Worm (Caenorhabditis elegans) whole organism, mixed stage, embryonic: ENCODE data around the gene C24H11.5.

Source experiments
- blmp-1 ChIP-seq: fragments of 150-350 bp; optimal IDR thresholded peaks from 2 replicates; lab custom pipeline; 2014; ENCODE audit warnings: missing biosample characterization, missing genetic modification characterization
- ceh-83 ChIP-seq: fragments of 200-800 bp; sonication (Bioruptor generic); optimal IDR thresholded peaks from 2 replicates; lab custom pipeline; 2018; ENCODE audit warnings: mild to moderate bottlenecking, missing genetic modification characterization, missing compliant biosample characterization
- elt-3 ChIP-seq: fragments of 150-350 bp; optimal IDR thresholded peaks from 2 replicates; lab custom pipeline; 2014; ENCODE audit warnings: missing biosample characterization, missing genetic modification characterization
- flh-1 ChIP-seq: fragments of 200-800 bp; sonication (Bioruptor generic); optimal IDR thresholded peaks from 2 replicates; lab custom pipeline; 2018; ENCODE audit warnings: mild to moderate bottlenecking, missing genetic modification characterization, moderate library complexity, missing compliant biosample characterization
- ham-2 ChIP-seq: fragments of 200-800 bp; sonication (Bioruptor generic); optimal IDR thresholded peaks from 2 replicates; lab custom pipeline; 2018; ENCODE audit warnings: mild to moderate bottlenecking, missing genetic modification characterization, missing compliant biosample characterization
- lin-13 ChIP-seq: fragments of 150-350 bp; optimal IDR thresholded peaks from 2 replicates; lab custom pipeline; 2014; ENCODE audit warnings: missing biosample characterization, missing genetic modification characterization
- nhr-12 ChIP-seq: fragments of 150-350 bp; optimal IDR thresholded peaks from 2 replicates; lab custom pipeline; 2014; ENCODE audit warnings: missing biosample characterization, missing genetic modification characterization
- nhr-237 ChIP-seq: fragments of 150-350 bp; optimal IDR thresholded peaks from 2 replicates; lab custom pipeline; 2014; ENCODE audit warnings: missing biosample characterization, missing genetic modification characterization
- nhr-76 ChIP-seq: sonication (generic microtip); optimal IDR thresholded peaks from 2 replicates; lab custom pipeline; 2017; ENCODE audit warnings: missing biosample characterization, missing genetic modification characterization
- pha-4 ChIP-seq: fragments of 150-350 bp; optimal IDR thresholded peaks from 2 replicates; lab custom pipeline; 2018; ENCODE audit warnings: missing biosample characterization, missing genetic modification reagents, missing genetic modification characterization
- unc-120 ChIP-seq: sonication (generic microtip); optimal IDR thresholded peaks from 2 replicates; lab custom pipeline; 2017; ENCODE audit warnings: missing genetic modification characterization, missing compliant biosample characterization; ENCODE audit not compliant: poor library complexity, severe bottlenecking
- unc-39 ChIP-seq: fragments of 150-350 bp; optimal IDR thresholded peaks from 2 replicates; lab custom pipeline; 2014; ENCODE audit warnings: missing biosample characterization, missing genetic modification characterization
- zip-8 ChIP-seq: fragments of 150-350 bp; optimal IDR thresholded peaks from 2 replicates; lab custom pipeline; 2014; ENCODE audit warnings: missing biosample characterization, missing genetic modification characterization

DNA sequence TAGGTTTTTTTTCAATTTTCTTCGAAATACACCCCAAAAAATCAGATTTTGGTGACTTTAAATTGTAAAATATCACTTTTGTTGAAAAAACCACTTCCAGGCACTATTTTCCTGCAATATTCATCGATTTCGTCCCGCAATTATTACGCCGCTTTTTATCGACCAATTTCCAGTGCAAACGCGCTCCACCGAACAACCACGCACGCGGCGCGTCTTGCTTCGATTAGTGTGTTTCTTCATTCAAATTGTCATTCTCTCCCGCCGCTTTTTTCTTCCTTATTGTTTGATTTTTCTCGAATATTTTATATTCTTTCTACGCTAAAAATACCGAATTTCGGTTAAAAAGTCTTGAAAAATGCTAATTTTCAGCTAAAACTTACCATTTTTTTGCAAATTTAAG, 45.6 kb downstream of the C24H11.5 start:
- TF ChIP-seq nhr-237 (tag; lab: Kevin White, UChicago) (no peak), flh-1 (no peak), nhr-12 (tag; lab: Kevin White, UChicago) (no peak), blmp-1 (tag; lab: Kevin White, UChicago) (no peak), nhr-76 (no peak), zip-8 (no peak), lin-13 (tag; lab: Kevin White, UChicago) (peak; percentile 80), elt-3 (tag; lab: Kevin White, UChicago) (no peak), unc-39 (no peak), ceh-83 (no peak), ham-2 (GFP tag; lab: Kevin White, UChicago) (no peak), unc-120 (tag; lab: Kevin White, UChicago) (no peak), pha-4 (tag; lab: Kevin White, UChicago) (peak; percentile 66)
